Worm (Caenorhabditis elegans) whole organism, young adult: Measurements from ENCODE around the gene F13D12.8.

ENCODE experiments used
- B0019.2 ChIP-seq: fragments of 200-800 bp; sonication (Bioruptor generic); conservative IDR thresholded peaks from 2 replicates; pipeline ENCODE4 v1.3.6; 2022; ENCODE audit warnings: missing genetic modification reagents, missing genetic modification characterization, missing compliant biosample characterization
- F23B12.7 ChIP-seq: sonication (generic microtip); optimal IDR thresholded peaks from 2 replicates; lab custom pipeline; 2017; ENCODE audit warnings: missing genetic modification characterization, mild to moderate bottlenecking, missing compliant biosample characterization, antibody characterized with exemption, moderate library complexity; ENCODE audit not compliant: insufficient read depth
- F33H1.4 ChIP-seq: fragments of 200-800 bp; sonication (Bioruptor generic); IDR thresholded peaks from 2 replicates; pipeline ENCODE4 v1.3.6; 2022; ENCODE audit warnings: missing genetic modification reagents, missing genetic modification characterization, missing compliant biosample characterization
- F39B2.1 ChIP-seq: fragments of 200-800 bp; sonication (Bioruptor generic); IDR thresholded peaks from 2 replicates; pipeline ENCODE4 v1.3.6; 2022; ENCODE audit warnings: missing genetic modification reagents, missing genetic modification characterization, missing compliant biosample characterization
- F52B5.7 ChIP-seq: sonication (generic microtip); optimal IDR thresholded peaks from 2 replicates; lab custom pipeline; 2016; ENCODE audit warnings: mild to moderate bottlenecking, missing genetic modification characterization, missing compliant biosample characterization
- T26A5.8 ChIP-seq: sonication (generic microtip); optimal IDR thresholded peaks from 2 replicates; lab custom pipeline; 2016; ENCODE audit warnings: missing genetic modification characterization, missing compliant biosample characterization
- Y56A3A.18 ChIP-seq: fragments of 200-800 bp; sonication (Bioruptor generic); IDR thresholded peaks from 2 replicates; pipeline ENCODE4 v1.3.6; 2022; ENCODE audit warnings: missing genetic modification reagents, missing genetic modification characterization, missing compliant biosample characterization
- Y67H2A.10 ChIP-seq: fragments of 200-800 bp; sonication (Bioruptor generic); conservative IDR thresholded peaks from 2 replicates; pipeline ENCODE4 v1.3.6; 2022; ENCODE audit warnings: missing genetic modification reagents, missing genetic modification characterization, missing compliant biosample characterization
- aptf-3 ChIP-seq: fragments of 200-800 bp; sonication (Bioruptor generic); IDR thresholded peaks from 2 replicates; pipeline ENCODE4 v1.3.6; 2022; ENCODE audit warnings: missing genetic modification characterization, missing compliant biosample characterization
- ceh-91 ChIP-seq: fragments of 200-800 bp; sonication (Bioruptor generic); IDR thresholded peaks from 2 replicates; pipeline ENCODE4 v1.3.6; 2022; ENCODE audit warnings: missing genetic modification reagents, missing genetic modification characterization, missing compliant biosample characterization
- chd-7 ChIP-seq: sonication (generic microtip); optimal IDR thresholded peaks from 2 replicates; lab custom pipeline; 2016; ENCODE audit warnings: mild to moderate bottlenecking, missing genetic modification characterization, moderate library complexity, missing compliant biosample characterization
- efl-1 ChIP-seq: fragments of 150-350 bp; optimal IDR thresholded peaks from 2 replicates; lab custom pipeline; 2014; ENCODE audit warnings: missing biosample characterization, missing genetic modification reagents, missing genetic modification characterization
- egl-18 ChIP-seq: fragments of 200-800 bp; sonication (Bioruptor generic); IDR thresholded peaks from 2 replicates; pipeline ENCODE4 v1.3.6; 2022; ENCODE audit warnings: missing genetic modification reagents, missing genetic modification characterization, missing compliant biosample characterization
- ekl-4 ChIP-seq: fragments of 200-800 bp; sonication (Bioruptor generic); IDR thresholded peaks from 2 replicates; pipeline ENCODE4 v1.3.6; 2022; ENCODE audit warnings: missing genetic modification reagents, missing genetic modification characterization, missing compliant biosample characterization
- fkh-3 ChIP-seq: sonication (generic microtip); optimal IDR thresholded peaks from 2 replicates; lab custom pipeline; 2016; ENCODE audit warnings: mild to moderate bottlenecking, missing genetic modification characterization, missing compliant biosample characterization
- him-1 ChIP-seq: sonication (generic microtip); optimal IDR thresholded peaks from 2 replicates; lab custom pipeline; 2016; ENCODE audit warnings: missing genotype, missing genetic modification reagents, missing genetic modification characterization, missing compliant biosample characterization
- hlh-26 ChIP-seq: fragments of 200-800 bp; sonication (Bioruptor generic); conservative IDR thresholded peaks from 2 replicates; pipeline ENCODE4 v1.3.6; 2022; ENCODE audit warnings: missing genetic modification reagents, missing genetic modification characterization, missing compliant biosample characterization
- hrde-1 ChIP-seq: sonication (generic microtip); optimal IDR thresholded peaks from 2 replicates; lab custom pipeline; 2016; ENCODE audit warnings: missing genetic modification characterization, mild to moderate bottlenecking, missing compliant biosample characterization, moderate library complexity, missing genotype, missing genetic modification reagents, borderline replicate concordance
- hsf-1 ChIP-seq: fragments of 200-800 bp; sonication (Bioruptor generic); IDR thresholded peaks from 2 replicates; pipeline ENCODE4 v1.3.6; 2022; ENCODE audit warnings: missing genetic modification reagents, missing genetic modification characterization, missing compliant biosample characterization
- lsy-27 ChIP-seq: sonication (generic microtip); optimal IDR thresholded peaks from 2 replicates; lab custom pipeline; 2017; ENCODE audit warnings: missing genetic modification characterization, mild to moderate bottlenecking, missing compliant biosample characterization, antibody characterized with exemption, missing genotype, borderline replicate concordance; ENCODE audit not compliant: insufficient read depth
- madf-6 ChIP-seq: fragments of 200-800 bp; sonication (Bioruptor generic); IDR thresholded peaks from 2 replicates; pipeline ENCODE4 v1.3.6; 2022; ENCODE audit warnings: missing genetic modification reagents, missing genetic modification characterization, missing compliant biosample characterization
- madf-8 ChIP-seq: fragments of 200-800 bp; sonication (Bioruptor generic); conservative IDR thresholded peaks from 2 replicates; pipeline ENCODE4 v1.3.6; 2022; ENCODE audit warnings: missing genetic modification reagents, missing genetic modification characterization, missing compliant biosample characterization
- nhr-120 ChIP-seq: fragments of 200-800 bp; sonication (Bioruptor generic); IDR thresholded peaks from 2 replicates; pipeline ENCODE4 v1.3.6; 2022; ENCODE audit warnings: missing genetic modification characterization, missing compliant biosample characterization
- nhr-179 ChIP-seq: sonication (generic microtip); optimal IDR thresholded peaks from 2 replicates; lab custom pipeline; 2016; ENCODE audit warnings: mild to moderate bottlenecking, missing genetic modification characterization, missing compliant biosample characterization
- nhr-80 ChIP-seq: sonication (generic microtip); optimal IDR thresholded peaks from 2 replicates; lab custom pipeline; 2016; ENCODE audit warnings: missing genetic modification characterization, missing compliant biosample characterization
- repo-1 ChIP-seq: sonication (generic microtip); optimal IDR thresholded peaks from 2 replicates; lab custom pipeline; 2017; ENCODE audit warnings: mild to moderate bottlenecking, missing genetic modification characterization, missing compliant biosample characterization
- snpc-1.1 ChIP-seq: sonication (generic microtip); optimal IDR thresholded peaks from 2 replicates; lab custom pipeline; 2017; ENCODE audit warnings: missing genetic modification characterization, mild to moderate bottlenecking, missing compliant biosample characterization, antibody characterized with exemption, moderate library complexity, missing genotype, missing genetic modification reagents; ENCODE audit not compliant: insufficient read depth
- xnd-1 ChIP-seq: sonication (generic microtip); optimal IDR thresholded peaks from 2 replicates; lab custom pipeline; 2016; ENCODE audit warnings: missing genotype, missing genetic modification reagents, missing genetic modification characterization, missing compliant biosample characterization
- zfh-2 ChIP-seq: fragments of 200-800 bp; sonication (Bioruptor generic); conservative IDR thresholded peaks from 2 replicates; pipeline ENCODE4 v1.3.6; 2022; ENCODE audit warnings: missing genetic modification reagents, missing genetic modification characterization, missing compliant biosample characterization
- ztf-18 ChIP-seq: sonication (generic microtip); optimal IDR thresholded peaks from 2 replicates; lab custom pipeline; 2016; ENCODE audit warnings: missing genotype, mild to moderate bottlenecking, missing genetic modification characterization, missing compliant biosample characterization
- ztf-26 ChIP-seq: sonication (generic microtip); optimal IDR thresholded peaks from 2 replicates; lab custom pipeline; 2017; ENCODE audit warnings: missing genetic modification characterization, missing compliant biosample characterization

The F13D12.8 gene

ce11 chrII:11710771-11711170 lies 21.6 kb downstream of the F13D12.8 start:
- TF ChIP-seq ekl-4 (GFP tag; lab: Robert Waterston, UW) (no peak), chd-7 (tag; lab: Kevin White, UChicago) (no peak), ztf-18 (no peak), F23B12.7 (tag; lab: Kevin White, UChicago) (no peak), hlh-26 (GFP tag; lab: Robert Waterston, UW) (no peak), hrde-1 (tag; lab: Kevin White, UChicago) (no peak), him-1 (tag; lab: Kevin White, UChicago) (no peak), ceh-91 (no peak), F33H1.4 (GFP tag; lab: Robert Waterston, UW) (no peak), T26A5.8 (tag; lab: Kevin White, UChicago) (no peak), ztf-26 (no peak), fkh-3 (tag; lab: Kevin White, UChicago) (no peak), Y67H2A.10 (GFP tag; lab: Robert Waterston, UW) (no peak), nhr-120 (GFP tag; lab: Robert Waterston, UW) (no peak), F52B5.7 (tag; lab: Kevin White, UChicago) (no peak)

ce11 chrII:11709464-11709863 lies 22.9 kb downstream of the F13D12.8 start, which contains the start of gene fcmt-1:
Gene fcmt-1 (minus strand): TSS chrII:11709564.
- TF ChIP-seq chd-7 (tag; lab: Kevin White, UChicago) (no peak), snpc-1.1 (tag; lab: Kevin White, UChicago) (no peak)

ce11 chrII:11705787-11706186 lies 26.6 kb downstream of the F13D12.8 start, which contains the start of gene VF13D12L.3:
Gene VF13D12L.3 (plus strand): TSS chrII:11706009.
- TF ChIP-seq hsf-1 (GFP tag; lab: Robert Waterston, UW) (0 out of 2 replicates have a peak, but pooled peaks have one; percentile 10), nhr-80 (peak; percentile 60), him-1 (tag; lab: Kevin White, UChicago) (no peak), nhr-179 (tag; lab: Kevin White, UChicago) (no peak)

DNA sequence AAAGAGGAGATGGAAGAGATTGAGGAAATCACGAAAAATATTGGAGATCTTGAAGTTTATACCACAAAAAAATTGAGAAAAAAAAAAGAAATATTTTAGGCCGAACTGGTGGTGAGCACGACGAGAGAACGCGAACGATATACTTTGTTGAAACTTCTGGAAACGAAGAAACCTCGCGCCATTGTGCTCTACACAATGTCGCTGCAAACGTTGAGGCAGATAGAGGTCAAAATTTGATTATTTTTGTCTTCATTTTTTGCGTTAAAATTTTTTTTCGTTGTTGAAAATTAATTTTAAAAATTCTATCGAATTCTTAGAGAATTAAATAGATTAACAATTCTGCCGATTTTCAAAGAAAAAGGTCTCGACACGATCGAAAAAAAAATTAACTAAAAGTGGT lies 31.8 kb downstream of the F13D12.8 start:
- TF ChIP-seq ceh-91 (peak; percentile 16; the same call in 1 of the 2 replicates), F33H1.4 (GFP tag; lab: Robert Waterston, UW) (peak; percentile 44), madf-6 (GFP tag; lab: Robert Waterston, UW) (peak; percentile 77), B0019.2 (no peak), hsf-1 (GFP tag; lab: Robert Waterston, UW) (peak; percentile 81; the same call in 1 of the 2 replicates), nhr-120 (GFP tag; lab: Robert Waterston, UW) (no peak), lsy-27 (tag; lab: Kevin White, UChicago) (no peak), efl-1 (GFP tag; lab: Kevin White, UChicago) (peak; percentile 59), madf-8 (0 out of 2 replicates have a peak, but pooled peaks have one; percentile 17), xnd-1 (tag; lab: Kevin White, UChicago) (peak; percentile 31)

DNA sequence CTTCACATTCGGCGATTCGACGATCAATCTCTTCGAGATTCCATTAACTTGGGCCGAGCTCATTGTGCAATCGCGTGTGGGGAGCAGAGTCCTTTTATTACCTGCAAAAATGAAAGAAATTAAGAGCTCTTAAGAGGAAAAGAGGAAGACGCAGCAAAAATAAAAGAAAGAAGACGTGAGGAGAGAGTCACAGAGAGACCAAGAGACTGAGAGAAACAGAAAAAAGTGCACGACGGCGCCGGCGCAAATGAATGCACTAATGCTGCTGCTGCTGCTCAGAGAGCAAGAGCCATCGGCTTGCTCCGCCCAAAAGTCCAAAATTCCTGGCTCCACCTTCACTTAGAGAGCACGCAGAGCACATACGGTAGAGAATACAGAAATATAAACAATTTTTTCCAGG lies 32.2 kb downstream of the F13D12.8 start, which contains the start of gene inos-1:
inos-1 (minus strand) TSS at position 101 of the 400 bp plus-strand sequence.
- 0 out of 2 replicates have a peak, but pooled peaks have one; percentile 28 for TF ChIP-seq aptf-3 (GFP tag; lab: Robert Waterston, UW)
- 0 out of 2 replicates have a peak, but pooled peaks have one; percentile 33 for TF ChIP-seq zfh-2 (GFP tag; lab: Robert Waterston, UW)
- TF ChIP-seq F39B2.1 (GFP tag; lab: Robert Waterston, UW) = no peak
- TF ChIP-seq Y56A3A.18 = no peak
- no peak for TF ChIP-seq egl-18
- TF ChIP-seq repo-1 (tag; lab: Kevin White, UChicago) = no peak
